Fruit fly (Drosophila melanogaster): ENCODE data around the gene Klp31E.

Klp31E gene

DNA sequence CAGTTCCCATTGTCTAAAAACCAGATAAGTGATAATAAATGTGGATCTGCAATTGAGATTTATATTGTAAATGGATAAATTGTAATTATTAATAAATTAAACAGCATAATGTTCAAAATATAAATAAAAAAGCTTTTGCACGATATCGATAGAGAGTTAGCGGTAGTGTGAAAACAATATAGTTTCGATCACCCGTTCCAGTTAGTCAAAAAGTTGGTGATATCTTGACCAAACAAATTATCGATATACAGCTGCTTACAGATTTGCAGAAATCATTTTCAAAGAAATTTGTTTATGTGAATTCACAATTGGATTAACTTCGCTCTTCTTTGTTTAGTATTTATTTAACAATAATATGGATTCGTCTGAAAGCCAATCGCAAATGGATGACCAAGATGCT, 25.4 kb downstream of the Klp31E start, which contains the start of gene Nse4 (continued):
- TF ChIP-seq tap (tag; optimal IDR thresholded peaks at IDR 0.05) (no peak), fd64A (GFP tag; optimal IDR thresholded peaks at IDR 0.05) (no peak), CG7928 (GFP tag; optimal IDR thresholded peaks at IDR 0.05) (no peak), CG14050 (GFP tag; IDR thresholded peaks at IDR 0.05) (no peak), CG1602 (GFP tag; optimal IDR thresholded peaks at IDR 0.05) (no peak), CG3847 (GFP tag; IDR thresholded peaks at IDR 0.05) (no peak), Mrtf (GFP tag; IDR thresholded peaks at IDR 0.05) (no peak), phol (tag; optimal IDR thresholded peaks at IDR 0.05) (no peak), gem (tag; optimal IDR thresholded peaks at IDR 0.05) (no peak), Opbp (GFP tag; IDR thresholded peaks at IDR 0.05; ENCODE audit: partially characterized antibody) (peak; percentile 77; the same call in 2 of the 3 replicates), sna (GFP tag; IDR thresholded peaks at IDR 0.05; ENCODE audit: partially characterized antibody) (peak; percentile 83), Chrac-16 (GFP tag; optimal IDR thresholded peaks at IDR 0.05) (no peak), lola (GFP tag; optimal IDR thresholded peaks at IDR 0.05) (peak in 1 of 3 experiments; percentile 32), Bdp1 (GFP tag; optimal IDR thresholded peaks at IDR 0.05) (no peak), z (GFP tag; IDR thresholded peaks at IDR 0.05) (no peak), jumu (GFP tag; optimal IDR thresholded peaks at IDR 0.05) (no peak), Optix (GFP tag; IDR thresholded peaks at IDR 0.05) (no peak), fru (optimal IDR thresholded peaks at IDR 0.05) (no peak), Rx (GFP tag; IDR thresholded peaks at IDR 0.05) (no peak), ATbp (GFP tag; optimal IDR thresholded peaks at IDR 0.05) (no peak), CG3065 (GFP tag; optimal IDR thresholded peaks at IDR 0.05) (no peak), caup (GFP tag; optimal IDR thresholded peaks at IDR 0.05; ENCODE audit: severe bottlenecking) (no peak), CG15011 (GFP tag; optimal IDR thresholded peaks at IDR 0.05) (no peak), scrt (GFP tag; optimal IDR thresholded peaks at IDR 0.05) (no peak), crp (GFP tag; optimal IDR thresholded peaks at IDR 0.05) (peak in 1 of 2 experiments; percentile 70), Aef1 (GFP tag; IDR thresholded peaks at IDR 0.05) (no peak), CG14667 (GFP tag; IDR thresholded peaks at IDR 0.05) (no peak), ham (GFP tag; IDR thresholded peaks at IDR 0.05) (no peak), Ptx1 (GFP tag; IDR thresholded peaks at IDR 0.05) (no peak), CG2120 (GFP tag; optimal IDR thresholded peaks at IDR 0.05) (no peak), CG14965 (GFP tag; optimal IDR thresholded peaks at IDR 0.05; ENCODE audit: borderline replicate concordance) (no peak), Ets65A (GFP tag) (no peak), E2f2 (GFP tag; IDR thresholded peaks at IDR 0.05) (peak; percentile 87), Trl (optimal IDR thresholded peaks at IDR 0.05) (no peak), Trl (GFP tag; optimal IDR thresholded peaks at IDR 0.05) (no peak), Poxn (GFP tag; IDR thresholded peaks at IDR 0.05) (no peak), ttk (GFP tag; IDR thresholded peaks at IDR 0.05) (no peak), Mad (GFP tag; optimal IDR thresholded peaks at IDR 0.05) (no peak), nom (GFP tag; optimal IDR thresholded peaks at IDR 0.05) (no peak), CG7987 (GFP tag; optimal IDR thresholded peaks at IDR 0.05) (no peak), cas (GFP tag; IDR thresholded peaks at IDR 0.05) (no peak), pan (optimal IDR thresholded peaks at IDR 0.05) (no peak), pan (GFP tag; optimal IDR thresholded peaks at IDR 0.05 in 1 of 2, IDR thresholded peaks at IDR 0.05 in 1 of 2) (no peak), CG3838 (GFP tag; optimal IDR thresholded peaks at IDR 0.05) (no peak), mirr (GFP tag; optimal IDR thresholded peaks at IDR 0.05) (no peak), Doc2 (GFP tag; IDR thresholded peaks at IDR 0.05) (no peak), CG3407 (GFP tag; optimal IDR thresholded peaks at IDR 0.05) (no peak), CG12942 (GFP tag; optimal IDR thresholded peaks at IDR 0.05) (no peak), vvl (GFP tag; IDR thresholded peaks at IDR 0.05) (no peak), CG4730 (GFP tag; IDR thresholded peaks at IDR 0.05) (no peak), CG11398 (GFP tag; optimal IDR thresholded peaks at IDR 0.05) (no peak), CG2712 (tag; optimal IDR thresholded peaks at IDR 0.05) (peak; percentile 23), Max (GFP tag; optimal IDR thresholded peaks at IDR 0.05) (no peak)

Data from whole organism, embryonic.